Worm (Caenorhabditis elegans): ENCODE results near the gene F49A5.10.

- TF ChIP-seq ama-1 (optimal IDR thresholded peaks at IDR 0.05) (no peak), unc-55 (GFP tag; optimal IDR thresholded peaks at IDR 0.05) (no peak), elt-4 (tag; optimal IDR thresholded peaks at IDR 0.05) (no peak), ceh-30 (tag; optimal IDR thresholded peaks at IDR 0.05) (no peak), pha-2 (tag; optimal IDR thresholded peaks at IDR 0.05) (no peak), sox-2 (GFP tag; IDR thresholded peaks at IDR 0.05) (no peak), ceh-14 (tag; optimal IDR thresholded peaks at IDR 0.05) (no peak), ceh-2 (tag; optimal IDR thresholded peaks at IDR 0.05) (no peak), fkh-10 (GFP tag; optimal IDR thresholded peaks at IDR 0.05) (no peak), gmeb-2 (tag; optimal IDR thresholded peaks at IDR 0.05) (no peak), ceh-19 (GFP tag; optimal IDR thresholded peaks at IDR 0.05) (no peak), tbx-2 (tag; optimal IDR thresholded peaks at IDR 0.05) (no peak)
Observed at ce11 chrV:16921952-16922351, 46.9 kb downstream of the F49A5.10 start, which contains the start of gene Y102A5C.4.
